Worm (Caenorhabditis elegans) whole organism, young adult: ENCODE measurements around the gene orai-1.

Experiments
- aptf-2 ChIP-seq: fragments of 200-800 bp; sonication (Bioruptor generic); conservative IDR thresholded peaks from 2 replicates; pipeline ENCODE4 v1.3.6; 2022; ENCODE audit warnings: missing genetic modification reagents, missing genetic modification characterization, missing compliant biosample characterization
- attf-6 ChIP-seq: fragments of 200-800 bp; sonication (Bioruptor generic); IDR thresholded peaks from 2 replicates; pipeline ENCODE4 v1.3.6; 2022; ENCODE audit warnings: missing genetic modification reagents, missing genetic modification characterization, missing compliant biosample characterization
- dpl-1 ChIP-seq: fragments of 150-350 bp; optimal IDR thresholded peaks from 2 replicates; lab custom pipeline; 2014; ENCODE audit warnings: missing biosample characterization, missing genetic modification reagents, missing genetic modification characterization
- ekl-4 ChIP-seq: fragments of 200-800 bp; sonication (Bioruptor generic); IDR thresholded peaks from 2 replicates; pipeline ENCODE4 v1.3.6; 2022; ENCODE audit warnings: missing genetic modification reagents, missing genetic modification characterization, missing compliant biosample characterization
- snpc-4 ChIP-seq, 5 experiments: fragments of 150-350 bp in 1 of 5; sonication (generic microtip) in 4 of 5; optimal IDR thresholded peaks; 2 replicates each; lab custom pipeline; 2014 to 2018; ENCODE audit warnings: missing genetic modification characterization in 5 of 5, missing biosample characterization in 3 of 5, antibody characterized with exemption in 2 of 5, mild to moderate bottlenecking in 2 of 5, missing compliant biosample characterization in 2 of 5, missing genotype in 2 of 5, moderate library complexity in 2 of 5, missing genetic modification reagents in 1 of 5
- somi-1 ChIP-seq: fragments of 200-800 bp; sonication (Bioruptor generic); optimal IDR thresholded peaks from 2 replicates; lab custom pipeline; 2018; ENCODE audit warnings: mild to moderate bottlenecking, missing genetic modification characterization, missing compliant biosample characterization

DNA sequence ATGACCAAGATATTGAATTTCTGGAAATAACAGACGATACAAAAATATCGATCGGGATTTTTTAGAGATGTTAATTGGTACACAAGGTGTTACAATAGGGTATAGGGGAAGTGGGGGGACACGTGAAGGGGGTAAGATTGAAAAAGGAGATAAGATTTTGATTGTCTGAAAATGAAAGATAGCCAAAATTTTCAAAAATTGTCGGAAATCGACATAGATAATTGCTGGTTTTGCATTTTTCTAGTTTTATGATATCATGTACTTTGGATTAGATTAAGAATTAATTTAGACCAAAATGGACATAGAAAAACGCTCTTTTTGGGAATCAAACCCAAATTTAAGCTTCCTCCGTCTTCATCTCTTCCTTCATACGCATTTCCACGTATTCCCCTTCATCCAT lies 18.7 kb upstream of the orai-1 start, which contains the start of gene T19C3.5:
- TF ChIP-seq attf-6 (no peak), snpc-4 (GFP tag; optimal IDR thresholded peaks at IDR 0.05; lab: Kevin White, UChicago) (no peak), snpc-4 (tag; optimal IDR thresholded peaks at IDR 0.05; lab: Kevin White, UChicago) (no peak), aptf-2 (GFP tag; lab: Robert Waterston, UW) (no peak), ekl-4 (no peak), somi-1 (GFP tag; lab: Kevin White, UChicago) (no peak), dpl-1 (GFP tag; lab: Kevin White, UChicago) (no peak)
